Worm (Caenorhabditis elegans) whole organism, mixed stage, embryonic: ENCODE data around the gene T04H1.5.

Experiments
- elt-1 ChIP-seq: sonication (generic microtip); optimal IDR thresholded peaks from 2 replicates; lab custom pipeline; 2017; ENCODE audit warnings: missing genetic modification characterization, mild to moderate bottlenecking, missing compliant biosample characterization, antibody characterized with exemption, moderate library complexity, borderline replicate concordance; ENCODE audit not compliant: insufficient read depth
- elt-3 ChIP-seq: fragments of 150-350 bp; optimal IDR thresholded peaks from 2 replicates; lab custom pipeline; 2014; ENCODE audit warnings: missing biosample characterization, missing genetic modification characterization
- nhr-76 ChIP-seq: sonication (generic microtip); optimal IDR thresholded peaks from 2 replicates; lab custom pipeline; 2017; ENCODE audit warnings: missing biosample characterization, missing genetic modification characterization
- pha-4 ChIP-seq: fragments of 150-350 bp; optimal IDR thresholded peaks from 2 replicates; lab custom pipeline; 2018; ENCODE audit warnings: missing biosample characterization, missing genetic modification reagents, missing genetic modification characterization

DNA sequence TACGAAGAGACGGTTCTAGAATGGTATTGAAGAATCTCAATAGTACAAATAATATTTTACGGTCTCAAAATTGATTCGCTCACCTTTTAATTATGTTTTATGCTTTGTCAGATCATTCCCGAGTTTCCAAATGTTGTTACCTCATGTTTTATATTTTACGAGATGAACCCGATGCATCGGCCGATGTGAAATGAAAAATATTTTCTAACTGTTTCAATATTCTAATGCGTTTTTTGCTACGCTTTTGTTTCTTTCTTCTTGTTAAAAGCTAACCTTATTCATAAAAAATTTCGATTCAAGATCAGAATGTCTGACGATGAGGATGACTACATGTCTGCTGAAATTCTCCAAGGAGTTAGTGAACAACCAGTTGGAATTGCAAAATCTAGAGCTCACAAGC is at the start of gene T04H1.5:
- no peak for TF ChIP-seq nhr-76 (tag; lab: Kevin White, UChicago)
- no peak for TF ChIP-seq elt-1
- no peak for TF ChIP-seq elt-3 (tag; lab: Kevin White, UChicago)
- no peak for TF ChIP-seq pha-4 (tag; lab: Kevin White, UChicago)
